Worm (Caenorhabditis elegans): ENCODE results near the gene F11D5.1.

ce11 chrX:3362378-3362777, 29.5 kb downstream of the F11D5.1 start, which contains the start of gene dhs-26:
- TF ChIP-seq pqm-1 (tag; optimal IDR thresholded peaks at IDR 0.05) (no peak), pag-3 (tag; optimal IDR thresholded peaks at IDR 0.05; ENCODE audit: borderline replicate concordance) (no peak), elt-4 (tag; optimal IDR thresholded peaks at IDR 0.05) (no peak), ceh-2 (tag; optimal IDR thresholded peaks at IDR 0.05) (no peak), ceh-24 (tag; optimal IDR thresholded peaks at IDR 0.05) (no peak), hlh-13 (GFP tag; optimal IDR thresholded peaks at IDR 0.05) (no peak), ama-1 (optimal IDR thresholded peaks at IDR 0.05) (no peak), F13H6.1 (tag; optimal IDR thresholded peaks at IDR 0.05) (no peak)
